Worm (Caenorhabditis elegans) whole organism, young adult: ENCODE data around the gene ZK686.2.

ENCODE experiments used
- Y79H2A.3 ChIP-seq: fragments of 200-800 bp; sonication (Bioruptor generic); conservative IDR thresholded peaks from 2 replicates; pipeline ENCODE4 v1.3.6; 2022; ENCODE audit warnings: missing genetic modification reagents, missing genetic modification characterization, missing compliant biosample characterization
- ama-1 ChIP-seq, 3 experiments: fragments of 150-350 bp in 1 of 3; sonication (generic microtip) in 2 of 3; optimal IDR thresholded peaks; 2 replicates each; lab custom pipeline; 2014 to 2018; ENCODE audit warnings: missing biosample characterization in 2 of 3, missing genetic modification characterization in 2 of 3, missing genetic modification reagents in 2 of 3
- snpc-4 ChIP-seq, 5 experiments: fragments of 150-350 bp in 1 of 5; sonication (generic microtip) in 4 of 5; optimal IDR thresholded peaks; 2 replicates each; lab custom pipeline; 2014 to 2018; ENCODE audit warnings: missing genetic modification characterization in 5 of 5, missing biosample characterization in 3 of 5, antibody characterized with exemption in 2 of 5, mild to moderate bottlenecking in 2 of 5, missing compliant biosample characterization in 2 of 5, missing genotype in 2 of 5, moderate library complexity in 2 of 5, missing genetic modification reagents in 1 of 5

ce11 chrIII:7758562-7758961 is 7.3 kb downstream of the ZK686.2 start, which contains the start of gene pcp-1:
- TF ChIP-seq Y79H2A.3 (GFP tag; lab: Robert Waterston, UW) (no peak), ama-1 (optimal IDR thresholded peaks at IDR 0.05; lab: Kevin White, UChicago) (no peak), ama-1 (GFP tag; optimal IDR thresholded peaks at IDR 0.05; lab: Kevin White, UChicago) (no peak), snpc-4 (GFP tag; optimal IDR thresholded peaks at IDR 0.05; lab: Kevin White, UChicago) (no peak), snpc-4 (tag; optimal IDR thresholded peaks at IDR 0.05; lab: Kevin White, UChicago) (no peak)
